Fruit fly (Drosophila melanogaster): ENCODE measurements around the gene bigmax.

The bigmax gene

dm6 chr3R:27273118-27274062, 14.9 kb downstream of the bigmax start, which contains the start of gene CG5934 (continued):
- TF ChIP-seq Fer2 (tag; optimal IDR thresholded peaks at IDR 0.05) (peak; percentile 30), gsb-n (tag; optimal IDR thresholded peaks at IDR 0.05) (no peak), chinmo (GFP tag; IDR thresholded peaks at IDR 0.05; ENCODE audit: partially characterized antibody) (no peak), Dip3 (GFP tag; optimal IDR thresholded peaks at IDR 0.05) (peak; percentile 50), CG7928 (GFP tag; optimal IDR thresholded peaks at IDR 0.05) (no peak), CG14441 (GFP tag; IDR thresholded peaks at IDR 0.05) (no peak; the same call in 1 of the 2 replicates), tin (GFP tag; optimal IDR thresholded peaks at IDR 0.05) (peak; percentile 10), fd96Cb (tag; optimal IDR thresholded peaks at IDR 0.05) (no peak), insv (GFP tag; optimal IDR thresholded peaks at IDR 0.05) (no peak), CG2875 (GFP tag; optimal IDR thresholded peaks at IDR 0.05) (no peak), Chrac-16 (GFP tag; optimal IDR thresholded peaks at IDR 0.05) (peak; percentile 2), CG34422 (GFP tag; IDR thresholded peaks at IDR 0.05) (no peak), prd (optimal IDR thresholded peaks at IDR 0.05) (no peak), prd (GFP tag; IDR thresholded peaks at IDR 0.05) (no peak), GATAe (GFP tag; conservative IDR thresholded peaks at IDR 0.05) (no peak), odd (GFP tag; optimal IDR thresholded peaks at IDR 0.05) (no peak), dati (GFP tag; IDR thresholded peaks at IDR 0.05) (no peak), CG7963 (GFP tag; IDR thresholded peaks at IDR 0.05; ENCODE audit: partially characterized antibody) (no peak), Antp (GFP tag; optimal IDR thresholded peaks at IDR 0.05) (peak; percentile 61), Rfx (GFP tag; IDR thresholded peaks at IDR 0.05) (peak; percentile 67), E2f1 (GFP tag; IDR thresholded peaks at IDR 0.05) (no peak), Sin3A (optimal IDR thresholded peaks at IDR 0.05) (peak; percentile 33), Abd-B (GFP tag; optimal IDR thresholded peaks at IDR 0.05) (peak; percentile 32), Hmx (GFP tag; optimal IDR thresholded peaks at IDR 0.05) (no peak), az2 (GFP tag; optimal IDR thresholded peaks at IDR 0.05) (no peak), Opbp (GFP tag; IDR thresholded peaks at IDR 0.05; ENCODE audit: partially characterized antibody) (peak; percentile 54; the same call in 1 of the 3 replicates), Hey (tag; optimal IDR thresholded peaks at IDR 0.05) (no peak), lmd (GFP tag; IDR thresholded peaks at IDR 0.05) (no peak; the same call in 1 of the 2 replicates), Meics (GFP tag; optimal IDR thresholded peaks at IDR 0.05) (peak; percentile 17), CoRest (tag; optimal IDR thresholded peaks at IDR 0.05) (peak; percentile 50), CG12236 (GFP tag; optimal IDR thresholded peaks at IDR 0.05) (no peak), fd64A (GFP tag; optimal IDR thresholded peaks at IDR 0.05) (no peak), Pdp1 (GFP tag; optimal IDR thresholded peaks at IDR 0.05) (peak in 1 of 2 experiments; percentile 63), Deaf1 (tag; optimal IDR thresholded peaks at IDR 0.05) (peak; percentile 72), vvl (GFP tag; IDR thresholded peaks at IDR 0.05) (no peak), CG8765 (GFP tag; IDR thresholded peaks at IDR 0.05) (no peak), ara (GFP tag; IDR thresholded peaks at IDR 0.05) (no peak), z (GFP tag; IDR thresholded peaks at IDR 0.05) (no peak), CG12659 (GFP tag; optimal IDR thresholded peaks at IDR 0.05) (peak; percentile 62), Myb (GFP tag; optimal IDR thresholded peaks at IDR 0.05) (peak; percentile 90), slbo (GFP tag; IDR thresholded peaks at IDR 0.05) (peak; percentile 75), CG7357 (GFP tag; IDR thresholded peaks at IDR 0.05) (no peak), Ets97D (GFP tag; optimal IDR thresholded peaks at IDR 0.05) (peak; percentile 70), jigr1 (GFP tag; IDR thresholded peaks at IDR 0.05) (no peak), CG3281 (GFP tag; optimal IDR thresholded peaks at IDR 0.05) (peak; percentile 29), danr (GFP tag; IDR thresholded peaks at IDR 0.05) (no peak), CG11093 (GFP tag; IDR thresholded peaks at IDR 0.05) (no peak), CG4730 (GFP tag; IDR thresholded peaks at IDR 0.05) (no peak), chif (GFP tag; optimal IDR thresholded peaks at IDR 0.05) (no peak), CG8089 (GFP tag; optimal IDR thresholded peaks at IDR 0.05) (peak; percentile 9)

Measured in whole organism, embryonic.